Fruit fly (Drosophila melanogaster) whole organism, pupa: ENCODE measurements around the gene fzy.

Source experiments
- CG14655 ChIP-seq: fragments of 200-800 bp; sonication (Bioruptor generic); optimal IDR thresholded peaks from 3 replicates; lab custom pipeline; 2017; ENCODE audit warnings: mild to moderate bottlenecking, missing biosample characterization, missing genetic modification reagents, missing genetic modification characterization
- CG15710 ChIP-seq: fragments of 200-800 bp; sonication (Bioruptor generic); optimal IDR thresholded peaks from 2 replicates; lab custom pipeline; 2018; ENCODE audit warnings: missing biosample characterization, mild to moderate bottlenecking, missing genetic modification characterization, moderate library complexity
- CG9948 ChIP-seq: fragments of 200-800 bp; sonication (Bioruptor generic); optimal IDR thresholded peaks from 2 replicates; lab custom pipeline; 2018; ENCODE audit warnings: missing biosample characterization, mild to moderate bottlenecking, missing genetic modification characterization, moderate library complexity
- D1 ChIP-seq: fragments of 200-800 bp; sonication (Bioruptor generic); optimal IDR thresholded peaks from 2 replicates; lab custom pipeline; 2018; ENCODE audit warnings: missing biosample characterization, mild to moderate bottlenecking, missing genetic modification characterization, moderate library complexity
- EcR ChIP-seq: fragments of 200-800 bp; sonication (Bioruptor generic); optimal IDR thresholded peaks from 3 replicates; lab custom pipeline; 2019; ENCODE audit warnings: missing biosample characterization, missing genetic modification characterization, mild to moderate bottlenecking, moderate library complexity, missing genetic modification reagents
- rn ChIP-seq: fragments of 200-800 bp; sonication (Bioruptor generic); IDR thresholded peaks from 2 replicates; pipeline ENCODE4 v1.3.6; 2022; ENCODE audit warnings: missing biosample characterization, missing genetic modification characterization

- TF ChIP-seq CG14655 (GFP tag; lab: Kevin White, UChicago), result no peak
- TF ChIP-seq EcR (GFP tag; lab: Kevin White, UChicago), result no peak
- no peak for TF ChIP-seq CG9948 (tag; lab: Kevin White, UChicago)
- TF ChIP-seq rn, result no peak
- TF ChIP-seq CG15710, result no peak
- no peak for TF ChIP-seq D1 (tag; lab: Kevin White, UChicago)
Measured at dm6 chr2L:16356249-16357025, 45.7 kb downstream of the fzy start, which contains the start of gene CaBP1.
